Fruit fly (Drosophila melanogaster) whole organism, wandering third instar larva: ENCODE data around the gene CG14982.

Experiments used
- CG9705 ChIP-seq: fragments of 200-800 bp; sonication (Bioruptor generic); optimal IDR thresholded peaks from 2 replicates; lab custom pipeline; 2018; ENCODE audit warnings: missing biosample characterization, mild to moderate bottlenecking, missing genetic modification characterization
- Hr78 ChIP-seq: fragments of >200 bp; optimal IDR thresholded peaks from 2 replicates; lab custom pipeline; 2017; ENCODE audit warnings: missing biosample characterization, missing genetic modification characterization
- Myc ChIP-seq: fragments of >200 bp; optimal IDR thresholded peaks from 2 replicates; lab custom pipeline; 2017
- fru ChIP-seq: fragments of 200-800 bp; sonication (Bioruptor generic); optimal IDR thresholded peaks from 3 replicates; lab custom pipeline; 2016; ENCODE audit warnings: missing biosample characterization, mild to moderate bottlenecking, missing genetic modification characterization
- pan ChIP-seq: fragments of >200 bp; optimal IDR thresholded peaks from 2 replicates; lab custom pipeline; 2017
- psq ChIP-seq: fragments of 200-800 bp; sonication (Bioruptor generic); optimal IDR thresholded peaks from 3 replicates; lab custom pipeline; 2017; ENCODE audit warnings: missing biosample characterization, mild to moderate bottlenecking, missing genetic modification characterization, moderate library complexity
- woc ChIP-seq: sonication (Bioruptor generic); optimal IDR thresholded peaks from 2 replicates; lab custom pipeline; 2016; ENCODE audit warnings: missing biosample characterization, mild to moderate bottlenecking, missing genetic modification characterization

DNA sequence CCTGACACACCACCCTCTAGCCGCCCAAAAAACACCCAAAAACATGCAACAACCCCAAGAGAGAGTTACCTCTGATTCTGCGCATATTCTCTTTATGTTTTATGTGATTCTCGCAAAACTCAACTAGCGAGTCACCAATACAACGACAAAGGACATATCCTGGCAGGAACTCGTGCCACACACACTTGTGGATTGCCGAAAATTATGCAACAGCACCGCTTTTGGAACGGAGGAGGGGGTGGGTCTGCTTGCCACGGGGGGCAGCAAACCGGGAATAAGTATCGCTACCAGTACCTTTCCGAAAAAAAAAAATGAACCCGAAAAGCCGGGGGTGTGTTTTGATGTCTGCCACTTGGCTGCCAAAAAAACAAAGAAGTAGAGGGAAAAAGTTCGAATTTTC, 22.6 kb downstream of the CG14982 start:
- TF ChIP-seq Hr78 (GFP tag; lab: Kevin White, UChicago) (no peak), CG9705 (GFP tag; lab: Kevin White, UChicago) (no peak), pan (lab: Kevin White, UChicago) (no peak), Myc (lab: Kevin White, UChicago) (no peak), psq (no peak), fru (no peak), woc (GFP tag; lab: Kevin White, UChicago) (no peak)
